Worm (Caenorhabditis elegans) whole organism, L2 larva: ENCODE measurements around the gene F37C4.8.

ENCODE experiments used
- F13H6.1 ChIP-seq: sonication (generic microtip); optimal IDR thresholded peaks from 2 replicates; lab custom pipeline; 2016; ENCODE audit warnings: missing genetic modification characterization, missing compliant biosample characterization
- Y55F3AM.14 ChIP-seq: fragments of 200-800 bp; sonication (Bioruptor generic); optimal IDR thresholded peaks from 2 replicates; lab custom pipeline; 2018; ENCODE audit warnings: mild to moderate bottlenecking, missing genetic modification characterization, missing compliant biosample characterization
- alr-1 ChIP-seq: fragments of 150-350 bp; optimal IDR thresholded peaks from 2 replicates; lab custom pipeline; 2014; ENCODE audit warnings: missing biosample characterization, missing genetic modification characterization
- aly-2 ChIP-seq: fragments of 150-350 bp; optimal IDR thresholded peaks from 2 replicates; lab custom pipeline; 2014; ENCODE audit warnings: missing biosample characterization, missing genetic modification characterization
- ama-1 ChIP-seq: fragments of 150-350 bp; optimal IDR thresholded peaks from 2 replicates; lab custom pipeline; 2018; ENCODE audit warnings: inconsistent platforms
- blmp-1 ChIP-seq: sonication (generic microtip); optimal IDR thresholded peaks from 2 replicates; lab custom pipeline; 2017; ENCODE audit warnings: missing genetic modification characterization, mild to moderate bottlenecking, missing compliant biosample characterization, antibody characterized with exemption, moderate library complexity; ENCODE audit not compliant: insufficient read depth
- ceh-16 ChIP-seq: fragments of 150-350 bp; optimal IDR thresholded peaks from 2 replicates; lab custom pipeline; 2014; ENCODE audit warnings: missing biosample characterization, missing genetic modification characterization
- ceh-82 ChIP-seq: fragments of 150-350 bp; optimal IDR thresholded peaks from 2 replicates; lab custom pipeline; 2014; ENCODE audit warnings: missing biosample characterization, missing genetic modification characterization
- crh-2 ChIP-seq: sonication (generic microtip); optimal IDR thresholded peaks from 2 replicates; lab custom pipeline; 2017; ENCODE audit warnings: missing biosample characterization, missing genetic modification characterization
- dmd-4 ChIP-seq: sonication (generic microtip); optimal IDR thresholded peaks from 2 replicates; lab custom pipeline; 2017; ENCODE audit warnings: missing biosample characterization, missing genetic modification characterization
- egl-27 ChIP-seq: sonication (generic microtip); optimal IDR thresholded peaks from 3 replicates; lab custom pipeline; 2017; ENCODE audit warnings: missing biosample characterization, missing genetic modification reagents, missing genetic modification characterization
- elt-1 ChIP-seq: fragments of 150-350 bp; optimal IDR thresholded peaks from 2 replicates; lab custom pipeline; 2014; ENCODE audit warnings: missing biosample characterization, missing genetic modification characterization
- elt-3 ChIP-seq: sonication (generic microtip); optimal IDR thresholded peaks from 2 replicates; lab custom pipeline; 2017; ENCODE audit warnings: missing biosample characterization, missing genetic modification characterization
- lin-11 ChIP-seq: fragments of 150-350 bp; sonication (generic microtip); optimal IDR thresholded peaks from 2 replicates; lab custom pipeline; 2014; ENCODE audit warnings: missing biosample characterization, missing genetic modification characterization, inconsistent platforms, mixed read lengths
- lin-13 ChIP-seq: fragments of 150-350 bp; optimal IDR thresholded peaks from 2 replicates; lab custom pipeline; 2014; ENCODE audit warnings: missing biosample characterization, missing genetic modification reagents, missing genetic modification characterization
- lin-39 ChIP-seq: fragments of 150-350 bp; optimal IDR thresholded peaks from 2 replicates; lab custom pipeline; 2014; ENCODE audit warnings: missing biosample characterization, missing genetic modification reagents, missing genetic modification characterization
- mab-5 ChIP-seq: fragments of 150-350 bp; optimal IDR thresholded peaks from 2 replicates; lab custom pipeline; 2014; ENCODE audit warnings: missing biosample characterization, missing genetic modification characterization
- mbf-1 ChIP-seq: sonication (generic microtip); optimal IDR thresholded peaks from 2 replicates; lab custom pipeline; 2017; ENCODE audit warnings: missing biosample characterization, missing genetic modification characterization
- nhr-10 ChIP-seq: sonication (generic microtip); optimal IDR thresholded peaks from 2 replicates; lab custom pipeline; 2017; ENCODE audit warnings: missing biosample characterization, missing genetic modification characterization
- nhr-11 ChIP-seq: fragments of 150-350 bp; optimal IDR thresholded peaks from 2 replicates; lab custom pipeline; 2014; ENCODE audit warnings: missing biosample characterization, missing genetic modification characterization
- nhr-129 ChIP-seq: fragments of 150-350 bp; optimal IDR thresholded peaks from 2 replicates; lab custom pipeline; 2014; ENCODE audit warnings: missing biosample characterization, missing genetic modification characterization
- nhr-21 ChIP-seq: fragments of 150-350 bp; optimal IDR thresholded peaks from 2 replicates; lab custom pipeline; 2014; ENCODE audit warnings: missing biosample characterization, missing genetic modification characterization
- nhr-23 ChIP-seq: fragments of 150-350 bp; optimal IDR thresholded peaks from 2 replicates; lab custom pipeline; 2014; ENCODE audit warnings: missing biosample characterization, missing genetic modification reagents, missing genetic modification characterization
- nhr-25 ChIP-seq: fragments of 150-350 bp; sonication (generic microtip); optimal IDR thresholded peaks from 3 replicates; lab custom pipeline; 2014; ENCODE audit warnings: missing biosample characterization, missing genetic modification characterization
- nhr-6 ChIP-seq: fragments of 150-350 bp; optimal IDR thresholded peaks from 2 replicates; lab custom pipeline; 2014; ENCODE audit warnings: missing biosample characterization, missing genetic modification characterization
- peb-1 ChIP-seq: fragments of 150-350 bp; optimal IDR thresholded peaks from 2 replicates; lab custom pipeline; 2014; ENCODE audit warnings: missing biosample characterization, missing genetic modification characterization
- sem-4 ChIP-seq: fragments of 150-350 bp; optimal IDR thresholded peaks from 2 replicates; lab custom pipeline; 2014; ENCODE audit warnings: missing biosample characterization, missing genetic modification reagents, missing genetic modification characterization
- sma-3 ChIP-seq: sonication (generic microtip); optimal IDR thresholded peaks from 2 replicates; lab custom pipeline; 2016; ENCODE audit warnings: missing genetic modification reagents, missing genetic modification characterization, missing compliant biosample characterization
- sma-9 ChIP-seq, 2 experiments: fragments of 150-350 bp in 1 of 2; sonication (generic microtip) in 1 of 2; optimal IDR thresholded peaks; 2 replicates each; lab custom pipeline; 2014 to 2016; ENCODE audit warnings: missing genetic modification characterization in 2 of 2, mild to moderate bottlenecking in 1 of 2, missing biosample characterization in 1 of 2, missing compliant biosample characterization in 1 of 2, missing genetic modification reagents in 1 of 2, moderate library complexity in 1 of 2
- snpc-4 ChIP-seq: fragments of 150-350 bp; optimal IDR thresholded peaks from 2 replicates; lab custom pipeline; 2014; ENCODE audit warnings: missing biosample characterization, missing genetic modification characterization
- unc-55 ChIP-seq: fragments of 150-350 bp; sonication (generic microtip); optimal IDR thresholded peaks from 3 replicates; lab custom pipeline; 2014; ENCODE audit warnings: missing biosample characterization, missing genetic modification reagents, missing genetic modification characterization
- unc-62 ChIP-seq: fragments of 150-350 bp; optimal IDR thresholded peaks from 2 replicates; lab custom pipeline; 2014; ENCODE audit warnings: missing biosample characterization, missing genetic modification reagents, missing genetic modification characterization
- ztf-1 ChIP-seq: fragments of 200-800 bp; sonication (Bioruptor generic); conservative IDR thresholded peaks from 2 replicates; pipeline ENCODE4 v1.3.6; 2022; ENCODE audit warnings: missing genetic modification characterization, missing compliant biosample characterization
- ztf-11 ChIP-seq: sonication (generic microtip); optimal IDR thresholded peaks from 2 replicates; lab custom pipeline; 2017; ENCODE audit warnings: missing biosample characterization, missing genetic modification characterization
- ztf-4 ChIP-seq: fragments of 150-350 bp; optimal IDR thresholded peaks from 2 replicates; lab custom pipeline; 2014; ENCODE audit warnings: missing biosample characterization, missing genetic modification characterization

The F37C4.8 gene

DNA sequence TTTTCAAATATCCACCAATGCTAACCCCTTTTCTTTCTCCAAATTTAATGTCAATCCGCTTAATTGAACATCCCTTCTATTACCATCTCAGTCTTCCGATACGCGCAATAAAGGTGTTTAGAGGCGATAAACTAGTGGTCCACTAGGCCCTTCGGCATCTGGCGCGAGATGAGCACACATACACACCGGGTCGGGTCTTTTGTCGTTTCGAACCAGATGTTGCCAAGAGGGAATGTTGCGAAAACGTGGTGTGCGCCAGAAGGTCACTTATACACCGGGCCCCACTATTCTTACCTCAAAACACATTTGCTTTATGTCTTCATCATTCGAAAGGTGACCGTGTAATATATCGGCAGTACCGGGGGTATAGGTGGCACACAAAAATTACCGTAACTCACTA is 37.0 kb downstream of the F37C4.8 start:
- TF ChIP-seq unc-55 (GFP tag; lab: Kevin White, UChicago) (no peak), nhr-129 (no peak), ceh-16 (tag; lab: Kevin White, UChicago) (no peak), lin-39 (tag; lab: Kevin White, UChicago) (no peak), ceh-82 (tag; lab: Kevin White, UChicago) (no peak), ztf-4 (no peak), ama-1 (no peak), F13H6.1 (no peak), Y55F3AM.14 (GFP tag; lab: Kevin White, UChicago) (no peak), snpc-4 (tag; lab: Kevin White, UChicago) (no peak), nhr-23 (no peak), lin-11 (tag; lab: Kevin White, UChicago) (no peak), ztf-1 (GFP tag; lab: Robert Waterston, UW) (no peak)

DNA sequence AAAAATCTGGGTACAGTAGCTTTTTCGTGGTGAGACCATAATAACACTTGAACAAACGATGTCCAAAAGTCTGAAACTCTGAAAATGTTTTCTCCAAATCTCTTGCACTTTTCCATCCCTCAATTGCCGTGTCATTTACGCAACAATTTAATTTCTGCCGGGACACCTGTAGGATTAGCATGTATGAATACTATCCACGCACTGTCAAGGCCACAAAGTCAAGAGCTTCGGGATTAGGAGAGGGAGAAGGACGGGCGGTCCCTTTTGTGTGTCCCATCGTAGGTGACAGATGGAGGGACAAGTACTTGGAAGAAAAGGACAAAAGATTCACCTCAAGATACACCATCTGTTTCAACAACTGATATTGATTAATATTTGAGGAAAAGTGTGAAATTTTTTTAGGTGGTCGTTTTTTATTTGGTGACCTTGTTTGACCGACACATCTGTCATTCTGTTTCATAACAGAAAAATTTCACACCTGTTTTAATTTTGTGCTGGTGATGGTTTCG is 37.9 kb downstream of the F37C4.8 start:
- TF ChIP-seq ztf-11 (tag; lab: Kevin White, UChicago), result no peak

DNA sequence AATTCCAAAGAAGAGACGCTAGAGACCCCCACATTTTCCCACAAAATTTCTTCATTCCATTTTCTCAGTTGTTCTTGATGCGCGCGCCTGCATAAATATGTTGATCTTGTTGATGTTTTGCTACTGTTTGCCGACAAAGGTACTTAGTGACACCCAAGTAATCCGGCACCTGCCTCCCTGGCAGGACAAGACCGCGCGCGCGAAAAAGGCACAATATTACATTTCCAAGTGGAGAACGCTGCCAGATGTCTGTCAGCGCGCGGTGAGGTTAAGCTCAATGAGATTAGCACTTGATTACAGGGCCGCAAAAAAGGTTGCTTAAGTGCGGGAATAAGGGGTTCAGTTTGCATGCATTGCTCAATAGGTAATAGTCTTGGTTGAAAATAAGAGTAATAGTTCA is 39.4 kb downstream of the F37C4.8 start:
- no peak for TF ChIP-seq peb-1 (tag; lab: Kevin White, UChicago)
- no peak for TF ChIP-seq ztf-11 (tag; lab: Kevin White, UChicago)
- TF ChIP-seq nhr-10 (tag; lab: Kevin White, UChicago), result no peak
- no peak for TF ChIP-seq nhr-25 (tag; lab: Kevin White, UChicago)
- TF ChIP-seq ceh-16 (tag; lab: Kevin White, UChicago), result no peak
- no peak for TF ChIP-seq sma-3
- TF ChIP-seq Y55F3AM.14 (GFP tag; lab: Kevin White, UChicago), result no peak
- TF ChIP-seq aly-2, result no peak

DNA sequence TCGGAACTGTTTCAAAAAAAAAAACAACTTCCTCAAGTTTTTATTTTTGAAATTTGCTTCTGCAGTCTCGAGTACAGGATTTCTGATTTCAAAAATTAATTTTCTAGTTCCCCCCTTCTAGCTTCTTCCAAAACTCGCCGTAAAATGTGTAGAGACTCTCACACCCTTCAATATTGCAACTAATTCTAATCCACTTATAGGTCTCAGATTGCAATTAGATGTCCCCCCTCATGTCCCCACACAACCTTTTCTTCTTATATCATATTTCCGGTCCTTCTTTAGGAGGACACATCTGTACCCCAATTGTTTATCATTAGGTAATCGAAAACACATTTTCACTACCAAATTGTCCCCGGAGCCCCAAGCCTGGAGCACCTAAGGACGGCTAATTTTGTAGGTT is 40.5 kb downstream of the F37C4.8 start:
- TF ChIP-seq nhr-11 (tag; lab: Kevin White, UChicago), result no peak

DNA sequence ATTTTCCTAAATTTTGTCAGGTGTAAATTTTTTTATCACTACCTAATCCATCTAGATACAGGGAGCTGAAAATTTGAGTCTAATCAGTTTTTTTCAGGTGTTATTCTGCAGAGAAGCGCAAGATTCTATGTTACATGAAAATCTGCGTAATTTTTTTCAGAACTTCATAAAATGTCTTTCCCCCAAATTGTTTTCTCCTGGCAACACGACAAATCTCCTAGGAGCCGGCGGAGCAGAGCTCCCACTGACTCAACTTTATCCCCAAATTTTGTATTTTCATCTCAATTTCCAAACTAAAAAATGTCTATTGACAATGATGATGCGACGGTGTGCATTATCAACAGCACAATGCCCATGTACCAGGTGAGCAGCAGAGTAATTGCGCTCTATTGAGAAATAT is 41.6 kb downstream of the F37C4.8 start, which contains the start of gene F28F9.2:
F28F9.2 (plus strand) TSS at position 301 of the 400 bp plus-strand sequence.
- TF ChIP-seq dmd-4 (tag; lab: Kevin White, UChicago) (no peak), elt-1 (tag; lab: Kevin White, UChicago) (no peak), lin-13 (no peak), crh-2 (tag; lab: Kevin White, UChicago) (no peak), ztf-11 (tag; lab: Kevin White, UChicago) (no peak), nhr-129 (no peak), sem-4 (no peak), ztf-1 (GFP tag; lab: Robert Waterston, UW) (no peak), sma-9 (GFP tag; optimal IDR thresholded peaks at IDR 0.05; lab: Kevin White, UChicago) (no peak), sma-9 (tag; optimal IDR thresholded peaks at IDR 0.05; lab: Kevin White, UChicago) (no peak), lin-39 (tag; lab: Kevin White, UChicago) (no peak), nhr-10 (tag; lab: Kevin White, UChicago) (no peak), nhr-21 (tag; lab: Kevin White, UChicago) (no peak), nhr-6 (tag; lab: Kevin White, UChicago) (no peak), unc-62 (GFP tag; lab: Kevin White, UChicago) (no peak), F13H6.1 (no peak), alr-1 (no peak), ztf-4 (no peak), nhr-23 (no peak)
- TF ChIP-seq, all 48 proteins: peak for 0

DNA sequence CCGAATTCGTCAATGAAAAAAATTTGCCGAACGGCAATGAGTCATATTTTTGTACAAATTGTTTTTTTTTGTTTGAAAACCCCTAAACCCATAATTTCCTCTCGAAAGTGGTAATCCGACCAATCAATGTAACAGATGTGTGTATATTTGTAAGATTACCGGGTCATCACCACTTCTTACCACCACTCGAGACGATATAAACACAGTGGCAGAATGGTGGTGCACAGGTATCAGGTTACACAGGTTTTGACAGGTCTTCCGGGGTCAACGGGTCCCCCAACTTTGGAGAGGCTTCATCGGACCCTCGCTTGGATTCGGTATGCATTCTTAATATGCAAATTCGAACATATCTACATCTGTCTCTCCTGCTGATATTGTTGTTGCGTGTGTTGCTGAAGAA is 42.3 kb downstream of the F37C4.8 start:
- TF ChIP-seq ceh-16 (tag; lab: Kevin White, UChicago) (no peak), mab-5 (tag; lab: Kevin White, UChicago) (no peak), nhr-21 (tag; lab: Kevin White, UChicago) (no peak), blmp-1 (tag; lab: Kevin White, UChicago) (no peak), ama-1 (no peak), lin-11 (tag; lab: Kevin White, UChicago) (no peak), ceh-82 (tag; lab: Kevin White, UChicago) (no peak), egl-27 (no peak), sma-3 (no peak), Y55F3AM.14 (GFP tag; lab: Kevin White, UChicago) (no peak), nhr-10 (tag; lab: Kevin White, UChicago) (no peak), elt-1 (tag; lab: Kevin White, UChicago) (no peak), nhr-6 (tag; lab: Kevin White, UChicago) (no peak), elt-3 (no peak), ztf-1 (GFP tag; lab: Robert Waterston, UW) (no peak), mbf-1 (tag; lab: Kevin White, UChicago) (no peak)
